Fruit fly (Drosophila melanogaster) whole organism, wandering third instar larva: Measurements from ENCODE around the gene grk.

ENCODE experiments used
- CG32264 ChIP-seq: fragments of 200-800 bp; sonication (Bioruptor generic); optimal IDR thresholded peaks from 2 replicates; lab custom pipeline; 2016; ENCODE audit warnings: missing biosample characterization, missing genetic modification characterization
- CG9705 ChIP-seq: fragments of 200-800 bp; sonication (Bioruptor generic); optimal IDR thresholded peaks from 2 replicates; lab custom pipeline; 2018; ENCODE audit warnings: missing biosample characterization, mild to moderate bottlenecking, missing genetic modification characterization
- CrebA ChIP-seq: fragments of 200-800 bp; sonication (Bioruptor generic); optimal IDR thresholded peaks from 2 replicates; lab custom pipeline; 2016; ENCODE audit warnings: missing biosample characterization, mild to moderate bottlenecking, missing genetic modification characterization, borderline replicate concordance
- Dfd ChIP-seq: fragments of >200 bp; optimal IDR thresholded peaks from 2 replicates; lab custom pipeline; 2017; ENCODE audit warnings: missing biosample characterization, missing genetic modification characterization
- HLH106 ChIP-seq: fragments of 200-800 bp; optimal IDR thresholded peaks from 3 replicates; lab custom pipeline; 2019; ENCODE audit warnings: missing biosample characterization, mild to moderate bottlenecking, missing genetic modification characterization, moderate library complexity
- Hnf4 ChIP-seq: fragments of 200-800 bp; sonication (Bioruptor generic); optimal IDR thresholded peaks from 2 replicates; lab custom pipeline; 2016; ENCODE audit warnings: missing biosample characterization, mild to moderate bottlenecking, missing genetic modification characterization
- Hr78 ChIP-seq: fragments of >200 bp; optimal IDR thresholded peaks from 2 replicates; lab custom pipeline; 2017; ENCODE audit warnings: missing biosample characterization, missing genetic modification characterization
- Hr83 ChIP-seq: fragments of 200-300 bp; sonication (Bioruptor generic); optimal IDR thresholded peaks from 2 replicates; lab custom pipeline; 2016; ENCODE audit warnings: missing biosample characterization, mild to moderate bottlenecking, missing genetic modification characterization, moderate library complexity; ENCODE audit not compliant: poor library complexity, severe bottlenecking
- Jra ChIP-seq: sonication (Bioruptor generic); optimal IDR thresholded peaks from 2 replicates; lab custom pipeline; 2016; ENCODE audit warnings: missing biosample characterization, missing genetic modification characterization
- Mio ChIP-seq: sonication (Bioruptor generic); optimal IDR thresholded peaks from 2 replicates; lab custom pipeline; 2016; ENCODE audit warnings: missing biosample characterization, missing genetic modification characterization
- Myc ChIP-seq: fragments of >200 bp; optimal IDR thresholded peaks from 2 replicates; lab custom pipeline; 2017
- N ChIP-seq: fragments of >200 bp; optimal IDR thresholded peaks from 2 replicates; lab custom pipeline; 2018; ENCODE audit warnings: missing biosample characterization, missing external identifiers, missing genetic modification characterization
- OdsH ChIP-seq: fragments of 200-800 bp; sonication (Bioruptor generic); optimal IDR thresholded peaks from 2 replicates; lab custom pipeline; 2016; ENCODE audit warnings: missing biosample characterization, mild to moderate bottlenecking, missing genetic modification characterization
- Rel ChIP-seq, 2 experiments: fragments of 200-800 bp; sonication (Bioruptor generic) in 1 of 2; optimal IDR thresholded peaks; 2 replicates in 1 of 2; 3 replicates in 1 of 2; lab custom pipeline; 2016 to 2019; ENCODE audit warnings: mild to moderate bottlenecking in 2 of 2, missing biosample characterization in 2 of 2, missing genetic modification characterization in 2 of 2, moderate library complexity in 1 of 2
- Sp1 ChIP-seq: fragments of 200-800 bp; sonication (Bioruptor generic); optimal IDR thresholded peaks from 3 replicates; lab custom pipeline; 2019; ENCODE audit warnings: missing biosample characterization, mild to moderate bottlenecking, missing genetic modification characterization, moderate library complexity
- Vsx2 ChIP-seq: fragments of 200-300, 225-300 bp; sonication (Bioruptor generic); optimal IDR thresholded peaks from 2 replicates; lab custom pipeline; 2018; ENCODE audit warnings: missing biosample characterization, missing genetic modification characterization; ENCODE audit not compliant: partially characterized antibody
- br ChIP-seq: fragments of 200-800 bp; sonication (Bioruptor generic); optimal IDR thresholded peaks from 2 replicates; lab custom pipeline; 2016; ENCODE audit warnings: missing biosample characterization, missing genetic modification characterization
- brk ChIP-seq: fragments of 200-800 bp; sonication (Bioruptor generic); optimal IDR thresholded peaks from 2 replicates; lab custom pipeline; 2016; ENCODE audit warnings: missing biosample characterization, mild to moderate bottlenecking, missing genetic modification characterization
- dl ChIP-seq, 2 experiments: fragments of 175-275, 200-275 bp in 1 of 2; fragments of 200-275 bp in 1 of 2; sonication (Bioruptor generic); optimal IDR thresholded peaks; lab custom pipeline; 2018; ENCODE audit warnings: mild to moderate bottlenecking in 2 of 2, missing biosample characterization in 2 of 2, missing genetic modification characterization in 2 of 2, moderate library complexity in 2 of 2; ENCODE audit not compliant: partially characterized antibody in 2 of 2, insufficient read depth in 1 of 2
- dmrt93B ChIP-seq: fragments of 200-800 bp; sonication (Bioruptor generic); optimal IDR thresholded peaks from 2 replicates; lab custom pipeline; 2018; ENCODE audit warnings: missing biosample characterization, mild to moderate bottlenecking, missing genetic modification characterization
- dsf ChIP-seq: sonication (Bioruptor generic); optimal IDR thresholded peaks from 2 replicates; lab custom pipeline; 2016; ENCODE audit warnings: missing biosample characterization, missing genetic modification characterization, borderline replicate concordance
- ey ChIP-seq: fragments of 200-800 bp; sonication (Bioruptor generic); optimal IDR thresholded peaks from 2 replicates; lab custom pipeline; 2016; ENCODE audit warnings: missing biosample characterization, missing genetic modification characterization
- foxo ChIP-seq, 2 experiments: fragments of 200-800 bp; sonication (Bioruptor generic); optimal IDR thresholded peaks; 2 replicates in 1 of 2; 3 replicates in 1 of 2; lab custom pipeline; 2016 to 2017; ENCODE audit warnings: missing biosample characterization in 2 of 2, missing genetic modification characterization in 2 of 2
- fru ChIP-seq: fragments of 200-800 bp; sonication (Bioruptor generic); optimal IDR thresholded peaks from 3 replicates; lab custom pipeline; 2016; ENCODE audit warnings: missing biosample characterization, mild to moderate bottlenecking, missing genetic modification characterization
- h ChIP-seq: fragments of 200-800 bp; sonication (Bioruptor generic); optimal IDR thresholded peaks from 3 replicates; lab custom pipeline; 2016; ENCODE audit warnings: missing biosample characterization, mild to moderate bottlenecking, missing genetic modification characterization
- jim ChIP-seq: fragments of 175-275, 200-325 bp; sonication (Bioruptor generic); optimal IDR thresholded peaks from 2 replicates; lab custom pipeline; 2016; ENCODE audit warnings: missing biosample characterization, mild to moderate bottlenecking, missing genetic modification characterization
- pan ChIP-seq: fragments of >200 bp; optimal IDR thresholded peaks from 2 replicates; lab custom pipeline; 2017
- psq ChIP-seq: fragments of 200-800 bp; sonication (Bioruptor generic); optimal IDR thresholded peaks from 3 replicates; lab custom pipeline; 2017; ENCODE audit warnings: missing biosample characterization, mild to moderate bottlenecking, missing genetic modification characterization, moderate library complexity
- rgr ChIP-seq: fragments of 200-800 bp; sonication (Bioruptor generic); optimal IDR thresholded peaks from 3 replicates; lab custom pipeline; 2016; ENCODE audit warnings: missing biosample characterization, mild to moderate bottlenecking, missing genetic modification characterization
- sage ChIP-seq: fragments of 200-800 bp; sonication (Bioruptor generic); optimal IDR thresholded peaks from 2 replicates; lab custom pipeline; 2016; ENCODE audit warnings: missing biosample characterization, mild to moderate bottlenecking, missing genetic modification characterization
- sv ChIP-seq: fragments of 200-800 bp; sonication (Bioruptor generic); optimal IDR thresholded peaks from 3 replicates; lab custom pipeline; 2016; ENCODE audit warnings: missing biosample characterization, missing genetic modification characterization
- tai ChIP-seq: sonication (Bioruptor generic); optimal IDR thresholded peaks from 2 replicates; lab custom pipeline; 2016; ENCODE audit warnings: missing biosample characterization, missing genetic modification characterization
- usp ChIP-seq: fragments of >200 bp; optimal IDR thresholded peaks from 2 replicates; lab custom pipeline; 2017; ENCODE audit warnings: missing biosample characterization, missing genetic modification characterization
- woc ChIP-seq: sonication (Bioruptor generic); optimal IDR thresholded peaks from 2 replicates; lab custom pipeline; 2016; ENCODE audit warnings: missing biosample characterization, mild to moderate bottlenecking, missing genetic modification characterization

Gene grk

DNA sequence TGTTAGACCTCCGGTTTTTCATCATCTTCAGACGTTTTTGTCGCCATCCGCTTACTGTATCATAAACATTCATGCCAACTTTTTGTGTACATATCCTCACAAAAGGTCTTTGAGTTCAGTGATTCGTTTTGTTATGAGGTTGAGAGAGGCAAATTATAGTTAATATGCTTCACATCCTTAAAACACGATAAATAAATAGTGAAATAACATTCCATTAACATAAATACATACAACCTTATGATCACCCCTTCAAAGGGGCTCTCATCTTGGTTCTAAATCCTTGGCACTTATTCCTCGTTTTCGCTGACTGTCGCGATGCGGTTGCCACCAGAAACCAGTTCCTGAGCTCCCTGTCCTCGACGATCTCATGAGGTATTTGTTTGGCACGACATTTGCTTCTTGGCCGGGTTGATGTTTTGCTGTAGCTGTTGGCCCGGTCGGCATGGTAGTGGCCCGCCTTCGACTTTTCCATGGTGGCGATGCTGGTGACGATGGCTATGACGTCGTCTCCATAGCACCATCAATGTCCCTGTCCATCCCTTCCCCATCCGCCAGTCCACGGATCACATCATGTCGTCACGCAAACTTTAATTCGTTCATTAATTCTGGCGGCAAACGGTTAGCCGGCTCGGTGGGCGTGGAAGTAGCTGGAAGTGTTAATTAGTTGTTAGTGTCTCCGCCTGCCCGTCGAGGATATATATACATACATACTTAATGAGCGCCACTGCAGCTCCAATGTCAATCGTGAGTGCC lies 35.7 kb upstream of the grk start:
- TF ChIP-seq ey (peak; percentile 30), h (peak; percentile 40), HLH106 (tag; lab: Kevin White, UChicago) (peak; percentile 48), pan (no peak), fru (GFP tag; lab: Kevin White, UChicago) (peak; percentile 48), psq (GFP tag; lab: Kevin White, UChicago) (peak; percentile 11), foxo (GFP tag; optimal IDR thresholded peaks at IDR 0.05; lab: Kevin White, UChicago) (peak in 1 of 2 experiments; percentile 52), rgr (GFP tag; lab: Kevin White, UChicago) (peak; percentile 11), Hnf4 (GFP tag; lab: Kevin White, UChicago) (no peak), OdsH (GFP tag; lab: Kevin White, UChicago) (peak; percentile 33), woc (GFP tag; lab: Kevin White, UChicago) (peak; percentile 35)

dm6 chr2L:8466643-8467042 lies 33.2 kb upstream of the grk start, which contains the start of gene dachs:
dachs (plus strand) TSS chr2L:8466817.
- no peak for TF ChIP-seq pan
- no peak for TF ChIP-seq rgr (GFP tag; lab: Kevin White, UChicago)
- no peak for TF ChIP-seq Jra (GFP tag; lab: Kevin White, UChicago)

dm6 chr2L:8464107-8464582 lies 30.7 kb upstream of the grk start, which contains the start of gene prg:
prg (plus strand) TSS chr2L:8464488.
- TF ChIP-seq rgr (GFP tag; lab: Kevin White, UChicago): peak; percentile 62
- TF ChIP-seq dsf (GFP tag; lab: Kevin White, UChicago): peak; percentile 15
- TF ChIP-seq jim (GFP tag; lab: Kevin White, UChicago): no peak
- TF ChIP-seq CG32264 (GFP tag; lab: Kevin White, UChicago): peak; percentile 8
- peak; percentile 74 for TF ChIP-seq fru (GFP tag; lab: Kevin White, UChicago)
- peak; percentile 28 for TF ChIP-seq OdsH (GFP tag; lab: Kevin White, UChicago)
- TF ChIP-seq psq (GFP tag; lab: Kevin White, UChicago): peak; percentile 33
- peak; percentile 64 for TF ChIP-seq sv (GFP tag; lab: Kevin White, UChicago)
- TF ChIP-seq N (GFP tag; lab: Kevin White, UChicago): no peak
- no peak for TF ChIP-seq Rel (GFP tag; optimal IDR thresholded peaks at IDR 0.05; lab: Kevin White, UChicago)
- TF ChIP-seq Rel (tag; optimal IDR thresholded peaks at IDR 0.05; lab: Kevin White, UChicago): no peak
- peak; percentile 66 for TF ChIP-seq Hnf4 (GFP tag; lab: Kevin White, UChicago)
- TF ChIP-seq pan: no peak
- TF ChIP-seq foxo (GFP tag; optimal IDR thresholded peaks at IDR 0.05; lab: Kevin White, UChicago): peak; percentile 40 to 76
- TF ChIP-seq CG9705 (GFP tag; lab: Kevin White, UChicago): peak; percentile 44
- no peak for TF ChIP-seq Dfd (GFP tag; lab: Kevin White, UChicago)
- peak; percentile 32 for TF ChIP-seq sage (GFP tag; lab: Kevin White, UChicago)
- peak; percentile 28 for TF ChIP-seq br
- peak; percentile 84 for TF ChIP-seq woc (GFP tag; lab: Kevin White, UChicago)
- TF ChIP-seq brk: peak; percentile 51
- peak; percentile 45 for TF ChIP-seq ey
- no peak for TF ChIP-seq Vsx2
- peak; percentile 55 for TF ChIP-seq Myc (lab: Kevin White, UChicago)
- no peak for TF ChIP-seq Mio (GFP tag; lab: Kevin White, UChicago)
- peak; percentile 78 for TF ChIP-seq h
- TF ChIP-seq HLH106 (tag; lab: Kevin White, UChicago): peak; percentile 64
- peak; percentile 66 for TF ChIP-seq Sp1 (GFP tag; lab: Kevin White, UChicago)
- peak; percentile 63 for TF ChIP-seq Jra (GFP tag; lab: Kevin White, UChicago)
- TF ChIP-seq tai: peak; percentile 82
- peak; percentile 40 for TF ChIP-seq Hr83 (GFP tag; lab: Kevin White, UChicago)
- TF ChIP-seq, all 38 proteins: peak for 22

DNA sequence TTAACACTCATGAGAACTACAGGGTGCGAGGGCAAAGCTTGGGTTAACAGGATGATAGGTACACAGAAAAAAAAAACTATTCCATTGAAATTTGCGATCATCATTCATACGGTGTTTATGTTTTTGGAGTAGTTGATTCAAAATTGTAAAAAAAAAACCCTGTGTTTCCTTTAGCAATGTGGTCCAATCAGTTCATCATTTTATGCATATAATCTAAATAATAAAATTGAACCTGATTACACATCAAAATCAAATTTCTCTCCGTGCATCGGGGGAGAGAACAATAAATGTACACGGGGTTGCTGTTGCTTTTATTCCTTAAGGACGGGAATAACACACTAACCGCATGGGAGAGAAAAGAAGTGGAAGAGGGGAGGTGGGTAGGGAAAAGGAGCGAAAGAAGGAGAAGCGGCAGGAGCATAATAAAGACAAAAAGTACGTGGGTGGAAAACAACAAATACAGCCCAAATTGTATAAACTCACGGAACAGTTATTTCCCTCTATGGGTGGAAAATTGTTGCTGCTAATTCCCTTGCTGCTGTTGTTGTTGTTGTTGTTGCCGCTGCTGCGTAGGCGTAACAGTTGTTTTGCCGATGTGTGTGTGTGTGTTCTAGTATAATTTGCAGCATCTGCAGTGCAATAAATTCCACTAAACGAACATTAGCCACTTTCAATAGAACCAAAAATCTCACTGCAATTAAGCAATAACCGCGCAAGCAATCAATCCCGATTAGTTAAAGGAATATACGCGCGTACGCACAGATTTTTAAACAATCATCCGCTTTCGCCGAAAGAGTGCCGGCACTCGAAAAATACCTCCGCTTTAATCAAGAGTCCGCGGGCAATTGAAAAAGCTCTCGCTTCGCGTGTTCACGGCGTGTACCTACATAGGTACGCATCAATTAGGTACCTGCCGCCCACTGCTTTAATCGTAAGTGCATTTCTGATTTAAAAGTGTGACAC lies 30.0 kb upstream of the grk start, which contains the start of gene Agpat2:
Gene Agpat2 (minus strand): TSS at position 851 of the 963 bp plus-strand sequence.
- no peak for TF ChIP-seq dl (GFP tag; optimal IDR thresholded peaks at IDR 0.05; lab: Kevin White, UChicago; ENCODE audit: insufficient read depth in 1 of 2, partially characterized antibody in 2 of 2)
- TF ChIP-seq dsf (GFP tag; lab: Kevin White, UChicago): no peak
- peak; percentile 52 for TF ChIP-seq dmrt93B (GFP tag; lab: Kevin White, UChicago)
- TF ChIP-seq foxo (GFP tag; optimal IDR thresholded peaks at IDR 0.05; lab: Kevin White, UChicago): peak in 1 of 2 experiments; percentile 83
- TF ChIP-seq Myc (lab: Kevin White, UChicago): no peak
- peak; percentile 77 for TF ChIP-seq br
- peak; percentile 89 for TF ChIP-seq h
- peak; percentile 71 for TF ChIP-seq sv (GFP tag; lab: Kevin White, UChicago)
- peak; percentile 72 for TF ChIP-seq Sp1 (GFP tag; lab: Kevin White, UChicago)
- peak; percentile 69 for TF ChIP-seq HLH106 (tag; lab: Kevin White, UChicago)
- peak; percentile 1 for TF ChIP-seq CG9705 (GFP tag; lab: Kevin White, UChicago)
- no peak for TF ChIP-seq Vsx2
- peak; percentile 56 for TF ChIP-seq Hnf4 (GFP tag; lab: Kevin White, UChicago)
- no peak for TF ChIP-seq Hr78 (GFP tag; lab: Kevin White, UChicago)
- TF ChIP-seq brk: peak; percentile 58
- TF ChIP-seq sage (GFP tag; lab: Kevin White, UChicago): peak; percentile 69
- no peak for TF ChIP-seq usp (GFP tag; lab: Kevin White, UChicago)
- TF ChIP-seq CrebA (GFP tag; lab: Kevin White, UChicago): no peak
- peak; percentile 71 for TF ChIP-seq tai
- TF ChIP-seq Jra (GFP tag; lab: Kevin White, UChicago): no peak
- no peak for TF ChIP-seq pan
- TF ChIP-seq OdsH (GFP tag; lab: Kevin White, UChicago): peak; percentile 79
- TF ChIP-seq jim (GFP tag; lab: Kevin White, UChicago): no peak
